Fruit fly (Drosophila melanogaster) whole organism, adult: ENCODE data around the gene pum.

Experiments used
- CG11617 ChIP-seq: fragments of 200-800 bp; sonication (Bioruptor generic); optimal IDR thresholded peaks from 2 replicates; lab custom pipeline; 2017; ENCODE audit warnings: mild to moderate bottlenecking, missing biosample characterization, missing genetic modification reagents, missing genetic modification characterization
- CG12768 ChIP-seq: fragments of 200-800 bp; sonication (Bioruptor generic); optimal IDR thresholded peaks from 2 replicates; lab custom pipeline; 2017; ENCODE audit warnings: missing biosample characterization, missing genetic modification characterization, mild to moderate bottlenecking, moderate library complexity, missing genetic modification reagents
- CG14711 ChIP-seq: fragments of 200-800 bp; sonication (Bioruptor generic); optimal IDR thresholded peaks from 2 replicates; lab custom pipeline; 2018; ENCODE audit warnings: missing biosample characterization, mild to moderate bottlenecking, missing genetic modification characterization, moderate library complexity
- CG1620 ChIP-seq: fragments of 200-800 bp; sonication (Bioruptor generic); optimal IDR thresholded peaks from 2 replicates; lab custom pipeline; 2016; ENCODE audit warnings: missing biosample characterization, missing genetic modification characterization
- CG33017 ChIP-seq: fragments of 200-800 bp; sonication (Bioruptor generic); optimal IDR thresholded peaks from 2 replicates; lab custom pipeline; 2018; ENCODE audit warnings: missing biosample characterization, mild to moderate bottlenecking, missing genetic modification characterization, moderate library complexity
- CG5204 ChIP-seq: fragments of 200-800 bp; sonication (Bioruptor generic); optimal IDR thresholded peaks from 2 replicates; lab custom pipeline; 2016; ENCODE audit warnings: missing biosample characterization, missing genetic modification characterization
- CG7045 ChIP-seq: fragments of 200-800 bp; sonication (Bioruptor generic); optimal IDR thresholded peaks from 2 replicates; lab custom pipeline; 2017; ENCODE audit warnings: missing biosample characterization, mild to moderate bottlenecking, missing genetic modification characterization
- CG7101 ChIP-seq: fragments of 200-800 bp; sonication (Bioruptor generic); optimal IDR thresholded peaks from 2 replicates; lab custom pipeline; 2018; ENCODE audit warnings: missing biosample characterization, mild to moderate bottlenecking, missing genetic modification characterization, moderate library complexity
- Clk ChIP-seq: fragments of 200-800 bp; sonication (Bioruptor generic); optimal IDR thresholded peaks from 2 replicates; lab custom pipeline; 2017; ENCODE audit warnings: missing biosample characterization, missing genetic modification characterization
- Crg-1 ChIP-seq: fragments of 200-800 bp; sonication (Bioruptor generic); optimal IDR thresholded peaks from 2 replicates; lab custom pipeline; 2016; ENCODE audit warnings: missing biosample characterization, missing genetic modification characterization
- Hr96 ChIP-seq: fragments of 200-800 bp; sonication (Bioruptor generic); optimal IDR thresholded peaks from 2 replicates; lab custom pipeline; 2016; ENCODE audit warnings: missing biosample characterization, missing genetic modification characterization
- Mnt ChIP-seq: fragments of 200-800 bp; sonication (Bioruptor generic); optimal IDR thresholded peaks from 2 replicates; lab custom pipeline; 2016; ENCODE audit warnings: missing biosample characterization, mild to moderate bottlenecking, missing genetic modification characterization
- bab1 ChIP-seq: fragments of 200-800 bp; sonication (Bioruptor generic); optimal IDR thresholded peaks from 3 replicates; lab custom pipeline; 2019; ENCODE audit warnings: missing biosample characterization, mild to moderate bottlenecking, missing genetic modification characterization, moderate library complexity
- cic ChIP-seq: fragments of 200-800 bp; sonication (Bioruptor generic); optimal IDR thresholded peaks from 2 replicates; lab custom pipeline; 2017; ENCODE audit warnings: missing biosample characterization, mild to moderate bottlenecking, missing genetic modification characterization, moderate library complexity
- cnc ChIP-seq, 2 experiments: fragments of >200 bp; optimal IDR thresholded peaks; 2 replicates each; lab custom pipeline; 2017
- kay ChIP-seq: fragments of 200-800 bp; sonication (Bioruptor generic); peaks from one replicate; lab custom pipeline; 2016; ENCODE audit warnings: missing biosample characterization, missing genetic modification characterization, borderline replicate concordance
- ovo ChIP-seq: fragments of 200-800 bp; sonication (Bioruptor generic); optimal IDR thresholded peaks from 2 replicates; lab custom pipeline; 2016; ENCODE audit warnings: missing biosample characterization, missing genetic modification characterization
- pad ChIP-seq: fragments of 200-800 bp; sonication (Bioruptor generic); optimal IDR thresholded peaks from 3 replicates; lab custom pipeline; 2017; ENCODE audit warnings: missing biosample characterization, missing genetic modification characterization, mild to moderate bottlenecking, moderate library complexity, missing genetic modification reagents
- tj ChIP-seq: fragments of 200-800 bp; sonication (Bioruptor generic); optimal IDR thresholded peaks from 3 replicates; lab custom pipeline; 2017; ENCODE audit warnings: missing biosample characterization, mild to moderate bottlenecking, missing genetic modification characterization, moderate library complexity
- toe ChIP-seq: fragments of 200-800 bp; sonication (Bioruptor generic); optimal IDR thresholded peaks from 2 replicates; lab custom pipeline; 2016; ENCODE audit warnings: missing biosample characterization, missing genetic modification characterization

pum gene

dm6 chr3R:9028690-9029089 lies 208.8 kb downstream of the pum start:
- TF ChIP-seq CG1620 (no peak), Mnt (GFP tag; lab: Kevin White, UChicago) (no peak), bab1 (GFP tag; lab: Kevin White, UChicago) (no peak), CG7045 (GFP tag; lab: Kevin White, UChicago) (no peak), cnc (optimal IDR thresholded peaks at IDR 0.05; lab: Kevin White, UChicago) (no peak), Crg-1 (GFP tag; lab: Kevin White, UChicago) (no peak), Hr96 (no peak), kay (no peak), CG5204 (GFP tag; lab: Kevin White, UChicago) (no peak)

- TF ChIP-seq tj (no peak), cic (GFP tag; lab: Kevin White, UChicago) (no peak), CG5204 (GFP tag; lab: Kevin White, UChicago) (no peak), kay (no peak), CG14711 (tag; lab: Kevin White, UChicago) (no peak), CG12768 (no peak), CG11617 (GFP tag; lab: Kevin White, UChicago) (no peak), Mnt (GFP tag; lab: Kevin White, UChicago) (no peak), cnc (optimal IDR thresholded peaks at IDR 0.05; lab: Kevin White, UChicago) (no peak), CG7045 (GFP tag; lab: Kevin White, UChicago) (no peak), ovo (GFP tag; lab: Kevin White, UChicago) (no peak), CG7101 (no peak)
Observed at dm6 chr3R:9027082-9027481, 210.4 kb downstream of the pum start.

dm6 chr3R:9024835-9025510 lies 212.5 kb downstream of the pum start:
- TF ChIP-seq CG1620 = no peak
- TF ChIP-seq CG7101 = no peak
- TF ChIP-seq Mnt (GFP tag; lab: Kevin White, UChicago) = no peak

DNA sequence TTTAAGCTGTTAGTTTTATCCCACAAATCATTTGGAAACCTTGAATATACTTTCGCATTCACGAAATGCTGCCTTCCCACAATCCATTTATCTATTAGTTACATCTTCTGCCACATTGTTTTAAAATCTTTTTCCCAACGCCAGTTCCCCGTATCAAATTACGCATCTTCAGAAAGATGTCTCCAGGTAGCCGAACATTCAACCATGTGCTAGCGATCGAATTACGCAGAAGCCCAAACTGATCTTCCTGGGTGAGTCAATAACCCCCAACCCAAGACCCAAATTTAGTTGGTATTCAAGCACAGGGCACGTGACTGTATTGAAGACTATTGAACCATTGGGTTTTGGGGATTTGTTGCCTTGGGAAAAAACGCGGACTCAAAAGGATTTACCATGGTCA lies 213.5 kb downstream of the pum start:
- TF ChIP-seq cic (GFP tag; lab: Kevin White, UChicago) (no peak), Crg-1 (GFP tag; lab: Kevin White, UChicago) (no peak), CG33017 (tag; lab: Kevin White, UChicago) (no peak), kay (no peak), bab1 (GFP tag; lab: Kevin White, UChicago) (no peak), tj (no peak), CG7101 (no peak), ovo (GFP tag; lab: Kevin White, UChicago) (no peak), CG11617 (GFP tag; lab: Kevin White, UChicago) (no peak), CG5204 (GFP tag; lab: Kevin White, UChicago) (no peak), Clk (GFP tag; lab: Kevin White, UChicago) (no peak)

DNA sequence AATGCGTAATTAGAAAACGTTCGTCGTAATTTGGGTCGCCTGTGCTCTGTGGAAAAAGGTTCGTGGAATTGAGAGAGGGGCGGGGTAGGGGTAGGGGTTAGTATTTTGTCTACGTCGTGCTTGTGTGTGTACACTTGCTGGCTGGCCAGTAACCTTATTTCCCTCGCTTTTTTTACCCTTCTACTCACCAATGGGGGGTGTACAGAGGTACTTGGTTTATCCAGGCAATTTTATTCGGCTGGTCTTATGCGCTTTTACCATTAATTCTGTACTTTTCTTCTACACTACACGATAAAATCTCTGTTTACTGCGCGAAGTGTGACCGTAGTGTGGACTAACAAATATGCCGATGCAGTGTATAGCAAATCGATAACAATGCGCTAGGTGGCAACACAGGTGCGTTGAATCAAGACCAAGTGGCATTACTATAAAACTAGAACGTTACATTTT lies 217.8 kb downstream of the pum start, which contains the start of gene tgo:
tgo (minus strand) TSS at position 334 of the 450 bp plus-strand sequence.
- no peak for TF ChIP-seq CG7045 (GFP tag; lab: Kevin White, UChicago)
- peak; percentile 16 for TF ChIP-seq pad (GFP tag; lab: Kevin White, UChicago)
- no peak for TF ChIP-seq CG1620
- peak; percentile 17 for TF ChIP-seq CG11617 (GFP tag; lab: Kevin White, UChicago)
- no peak for TF ChIP-seq CG33017 (tag; lab: Kevin White, UChicago)
- TF ChIP-seq bab1 (GFP tag; lab: Kevin White, UChicago) = peak; percentile 65
- TF ChIP-seq cnc (optimal IDR thresholded peaks at IDR 0.05; lab: Kevin White, UChicago) = no peak
- no peak for TF ChIP-seq CG12768
- TF ChIP-seq tj = peak; percentile 69
- TF ChIP-seq CG14711 (tag; lab: Kevin White, UChicago) = no peak
- peak; percentile 2 for TF ChIP-seq CG7101
- TF ChIP-seq Clk (GFP tag; lab: Kevin White, UChicago) = no peak
- TF ChIP-seq Hr96 = no peak
- TF ChIP-seq toe (GFP tag; lab: Kevin White, UChicago) = no peak
- no peak for TF ChIP-seq CG5204 (GFP tag; lab: Kevin White, UChicago)
- TF ChIP-seq kay = no peak
- TF ChIP-seq cic (GFP tag; lab: Kevin White, UChicago) = peak; percentile 44
- peak; percentile 53 for TF ChIP-seq Mnt (GFP tag; lab: Kevin White, UChicago)
- peak; percentile 14 for TF ChIP-seq Crg-1 (GFP tag; lab: Kevin White, UChicago)
- no peak for TF ChIP-seq ovo (GFP tag; lab: Kevin White, UChicago)

DNA sequence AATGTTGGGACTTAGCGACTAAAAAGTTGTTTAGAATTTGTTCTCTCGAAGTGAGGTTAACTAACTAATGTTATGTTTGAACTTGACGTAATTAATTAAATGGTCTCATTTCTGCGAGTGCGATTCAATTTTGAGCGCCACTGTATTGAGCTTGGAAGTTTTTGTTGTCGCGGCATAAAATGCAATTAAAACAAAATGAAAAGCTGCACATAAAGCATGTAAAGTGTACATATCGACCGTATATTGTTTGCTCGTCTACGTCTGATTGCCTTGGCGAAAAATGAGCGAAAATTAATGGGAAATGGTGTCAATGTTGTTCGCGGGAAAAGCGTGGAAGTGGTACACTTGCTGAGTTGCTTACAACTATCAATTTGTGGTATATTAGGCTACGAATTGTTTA lies 220.6 kb downstream of the pum start:
- TF ChIP-seq CG33017 (tag; lab: Kevin White, UChicago) = no peak
- peak; percentile 95 for TF ChIP-seq tj
- TF ChIP-seq bab1 (GFP tag; lab: Kevin White, UChicago) = peak; percentile 17
